Fruit fly (Drosophila melanogaster) whole organism, embryonic: ENCODE measurements around the gene HP5.
A peak's percentile ranks its signal among the peaks of the same experiment; 100 is the strongest.

Source experiments
- Aef1 ChIP-seq: fragments of 200-800 bp; sonication (Bioruptor generic); IDR thresholded peaks from 3 replicates; pipeline ENCODE4 v1.3.6; 2022; ENCODE audit warnings: missing biosample characterization, missing genetic modification characterization
- CG11695 ChIP-seq: fragments of 200-800 bp; sonication (Bioruptor generic); IDR thresholded peaks from 3 replicates; pipeline ENCODE4 v1.3.6; 2022; ENCODE audit warnings: missing biosample characterization, missing genetic modification characterization
- CG12659 ChIP-seq: fragments of 200-800 bp; sonication (Bioruptor generic); optimal IDR thresholded peaks from 3 replicates; lab custom pipeline; 2017; ENCODE audit warnings: mild to moderate bottlenecking, missing biosample characterization, missing genetic modification reagents, missing genetic modification characterization
- CG12769 ChIP-seq: fragments of 200-800 bp; sonication (Bioruptor generic); optimal IDR thresholded peaks from 2 replicates; lab custom pipeline; 2019; ENCODE audit warnings: missing biosample characterization, mild to moderate bottlenecking, missing genetic modification characterization, moderate library complexity
- CG13287 ChIP-seq: fragments of 200-800 bp; sonication (Bioruptor generic); IDR thresholded peaks from 2 replicates; pipeline ENCODE4 v1.3.6; 2022; ENCODE audit warnings: missing biosample characterization, missing genetic modification characterization; ENCODE audit not compliant: partially characterized antibody
- CG13894 ChIP-seq: fragments of 200-800 bp; sonication (Bioruptor generic); optimal IDR thresholded peaks from 3 replicates; lab custom pipeline; 2018; ENCODE audit warnings: missing biosample characterization, mild to moderate bottlenecking, missing genetic modification characterization, moderate library complexity
- CG15011 ChIP-seq: fragments of 200-800 bp; sonication (Bioruptor generic); optimal IDR thresholded peaks from 3 replicates; lab custom pipeline; 2018; ENCODE audit warnings: missing biosample characterization, mild to moderate bottlenecking, missing genetic modification characterization
- CG1529 ChIP-seq: fragments of 200-800 bp; sonication (Bioruptor generic); optimal IDR thresholded peaks from 3 replicates; lab custom pipeline; 2018; ENCODE audit warnings: missing biosample characterization, missing genetic modification characterization
- CG1603 ChIP-seq: fragments of 200-800 bp; sonication (Bioruptor generic); optimal IDR thresholded peaks from 2 replicates; lab custom pipeline; 2019; ENCODE audit warnings: missing biosample characterization, mild to moderate bottlenecking, missing genetic modification characterization, moderate library complexity
- CG17186 ChIP-seq: fragments of 200-800 bp; sonication (Bioruptor generic); optimal IDR thresholded peaks from 3 replicates; lab custom pipeline; 2017; ENCODE audit warnings: missing biosample characterization, missing genetic modification reagents, missing genetic modification characterization
- CG18619 ChIP-seq: fragments of 200-800 bp; sonication (Bioruptor generic); optimal IDR thresholded peaks from 3 replicates; lab custom pipeline; 2017; ENCODE audit warnings: missing biosample characterization, mild to moderate bottlenecking, missing genetic modification characterization
- CG34422 ChIP-seq: fragments of 200-800 bp; sonication (Bioruptor generic); IDR thresholded peaks from 3 replicates; pipeline ENCODE4 v1.3.6; 2022; ENCODE audit warnings: missing biosample characterization, missing genetic modification characterization
- CG5953 ChIP-seq: fragments of 200-800 bp; sonication (Bioruptor generic); IDR thresholded peaks from 2 replicates; pipeline ENCODE4 v1.3.6; 2022; ENCODE audit warnings: missing biosample characterization, missing genetic modification characterization
- CG6272 ChIP-seq: fragments of 200-800 bp; sonication (Bioruptor generic); IDR thresholded peaks from 2 replicates; pipeline ENCODE4 v1.3.6; 2022; ENCODE audit warnings: missing biosample characterization, missing genetic modification characterization
- CTCF ChIP-seq: fragments of 200-800 bp; sonication (Bioruptor generic); optimal IDR thresholded peaks from 2 replicates; lab custom pipeline; 2017; ENCODE audit warnings: missing biosample characterization, mild to moderate bottlenecking, missing genetic modification characterization, moderate library complexity
- CkIIα-i1 ChIP-seq: fragments of 200-800 bp; sonication (Bioruptor generic); IDR thresholded peaks from 2 replicates; pipeline ENCODE4 v1.3.6; 2022; ENCODE audit warnings: missing biosample characterization, missing genetic modification characterization
- Dfd ChIP-seq, 2 experiments: fragments of >200 bp; optimal IDR thresholded peaks; 2 replicates each; lab custom pipeline; 2017; ENCODE audit warnings: missing biosample characterization in 2 of 2, missing genetic modification characterization in 2 of 2
- Dp ChIP-seq: fragments of 200-800 bp; sonication (Bioruptor generic); optimal IDR thresholded peaks from 2 replicates; lab custom pipeline; 2018; ENCODE audit warnings: missing biosample characterization, mild to moderate bottlenecking, missing genetic modification characterization, moderate library complexity
- E2f2 ChIP-seq: fragments of 200-800 bp; sonication (Bioruptor generic); IDR thresholded peaks from 2 replicates; pipeline ENCODE4 v1.3.6; 2022; ENCODE audit warnings: missing biosample characterization, missing genetic modification characterization
- Elba2 ChIP-seq: fragments of 200-800 bp; sonication (Bioruptor generic); optimal IDR thresholded peaks from 3 replicates; lab custom pipeline; 2016; ENCODE audit warnings: missing biosample characterization, missing genetic modification characterization
- Gug ChIP-seq: fragments of 200-800 bp; sonication (Bioruptor generic); IDR thresholded peaks from 4 replicates; pipeline ENCODE4 v1.3.6; 2022; ENCODE audit warnings: missing biosample characterization, missing genetic modification characterization
- Kr ChIP-seq: fragments of 200-800 bp; sonication (Bioruptor generic); optimal IDR thresholded peaks from 2 replicates; lab custom pipeline; 2017; ENCODE audit warnings: missing biosample characterization, mild to moderate bottlenecking, missing genetic modification characterization
- Max ChIP-seq: fragments of 200-800 bp; sonication (Bioruptor generic); optimal IDR thresholded peaks from 2 replicates; lab custom pipeline; 2016; ENCODE audit warnings: missing biosample characterization, mild to moderate bottlenecking, missing genetic modification characterization
- Med ChIP-seq: fragments of 200-800 bp; sonication (Bioruptor generic); peaks from one replicate; lab custom pipeline; 2016; ENCODE audit warnings: missing biosample characterization, missing genetic modification characterization, mild to moderate bottlenecking, inconsistent platforms, moderate library complexity
- Myb ChIP-seq: fragments of 200-800 bp; sonication (Bioruptor generic); optimal IDR thresholded peaks from 2 replicates; lab custom pipeline; 2016; ENCODE audit warnings: missing biosample characterization, missing genetic modification characterization
- NC2α ChIP-seq: fragments of 200-800 bp; sonication (Bioruptor generic); optimal IDR thresholded peaks from 2 replicates; lab custom pipeline; 2016; ENCODE audit warnings: missing biosample characterization, missing genetic modification characterization
- Pdp1 ChIP-seq, 2 experiments: fragments of 200-800 bp; sonication (Bioruptor generic); optimal IDR thresholded peaks; 3 replicates each; lab custom pipeline; 2016; ENCODE audit warnings: missing biosample characterization in 2 of 2, missing genetic modification characterization in 2 of 2, mild to moderate bottlenecking in 1 of 2, moderate library complexity in 1 of 2
- Spps ChIP-seq: fragments of 200-800 bp; sonication (Bioruptor generic); optimal IDR thresholded peaks from 2 replicates; lab custom pipeline; 2018; ENCODE audit warnings: missing biosample characterization, mild to moderate bottlenecking, missing genetic modification characterization
- TFAM ChIP-seq: fragments of 200-800 bp; sonication (Bioruptor generic); optimal IDR thresholded peaks from 2 replicates; lab custom pipeline; 2017; ENCODE audit warnings: missing biosample characterization, missing genetic modification characterization, inconsistent platforms
- abd-A ChIP-seq: fragments of 200-800 bp; sonication (Bioruptor generic); optimal IDR thresholded peaks from 3 replicates; lab custom pipeline; 2019; ENCODE audit warnings: missing biosample characterization, mild to moderate bottlenecking, missing genetic modification characterization, moderate library complexity
- amos ChIP-seq: fragments of 200-800 bp; sonication (Bioruptor generic); IDR thresholded peaks from 2 replicates; pipeline ENCODE4 v1.3.6; 2022; ENCODE audit warnings: missing biosample characterization, missing genetic modification characterization; ENCODE audit not compliant: partially characterized antibody
- bbx ChIP-seq: fragments of 200-800 bp; sonication (Bioruptor generic); IDR thresholded peaks from 2 replicates; pipeline ENCODE4 v1.3.6; 2022; ENCODE audit warnings: missing biosample characterization, missing genetic modification characterization; ENCODE audit not compliant: partially characterized antibody
- chinmo ChIP-seq: fragments of 200-800 bp; sonication (Bioruptor generic); IDR thresholded peaks from 4 replicates; pipeline ENCODE4 v1.3.6; 2022; ENCODE audit warnings: missing biosample characterization, missing genetic modification characterization; ENCODE audit not compliant: partially characterized antibody
- ci ChIP-seq: fragments of 200-800 bp; sonication (Bioruptor generic); IDR thresholded peaks from 3 replicates; pipeline ENCODE4 v1.3.6; 2022; ENCODE audit warnings: missing biosample characterization, missing genetic modification characterization
- cwo ChIP-seq: fragments of 200-800 bp; sonication (Bioruptor generic); optimal IDR thresholded peaks from 3 replicates; lab custom pipeline; 2017; ENCODE audit warnings: missing biosample characterization, missing genetic modification characterization, mild to moderate bottlenecking, moderate library complexity, missing genetic modification reagents
- disco-r ChIP-seq: fragments of 200-800 bp; sonication (Bioruptor generic); optimal IDR thresholded peaks from 2 replicates; lab custom pipeline; 2016; ENCODE audit warnings: missing biosample characterization, missing genetic modification characterization
- ewg ChIP-seq: fragments of 200-800 bp; sonication (Bioruptor generic); optimal IDR thresholded peaks from 3 replicates; lab custom pipeline; 2017; ENCODE audit warnings: mild to moderate bottlenecking, missing biosample characterization, missing genetic modification reagents, missing genetic modification characterization
- gcm ChIP-seq: fragments of 200-800 bp; sonication (Bioruptor generic); optimal IDR thresholded peaks from 2 replicates; lab custom pipeline; 2019; ENCODE audit warnings: missing biosample characterization, mild to moderate bottlenecking, missing genetic modification characterization, moderate library complexity
- her ChIP-seq: fragments of 200-800 bp; sonication (Bioruptor generic); optimal IDR thresholded peaks from 2 replicates; lab custom pipeline; 2016; ENCODE audit warnings: missing biosample characterization, missing genetic modification characterization
- jigr1 ChIP-seq: fragments of 200-800 bp; sonication (Bioruptor generic); IDR thresholded peaks from 3 replicates; pipeline ENCODE4 v1.3.6; 2022; ENCODE audit warnings: missing biosample characterization, missing genetic modification characterization
- pzg ChIP-seq: fragments of 200-800 bp; sonication (Bioruptor generic); optimal IDR thresholded peaks from 3 replicates; lab custom pipeline; 2018; ENCODE audit warnings: missing biosample characterization, mild to moderate bottlenecking, missing genetic modification characterization, moderate library complexity
- sd ChIP-seq: fragments of 200-800 bp; sonication (Bioruptor generic); optimal IDR thresholded peaks from 3 replicates; lab custom pipeline; 2018; ENCODE audit warnings: missing biosample characterization, mild to moderate bottlenecking, missing genetic modification characterization, moderate library complexity
- seq ChIP-seq: fragments of 200-800 bp; sonication (Bioruptor generic); IDR thresholded peaks from 2 replicates; pipeline ENCODE4 v1.3.6; 2022; ENCODE audit warnings: missing biosample characterization, missing genetic modification characterization
- sim ChIP-seq: fragments of 200-800 bp; sonication (Bioruptor generic); IDR thresholded peaks from 2 replicates; pipeline ENCODE4 v1.3.6; 2022; ENCODE audit warnings: missing biosample characterization, missing genetic modification characterization
- slp2 ChIP-seq: fragments of 200-800 bp; sonication (Bioruptor generic); optimal IDR thresholded peaks from 2 replicates; lab custom pipeline; 2016; ENCODE audit warnings: missing biosample characterization, missing genetic modification characterization
- stwl ChIP-seq: fragments of 200-800 bp; sonication (Bioruptor generic); optimal IDR thresholded peaks from 3 replicates; lab custom pipeline; 2018; ENCODE audit warnings: missing biosample characterization, mild to moderate bottlenecking, missing genetic modification characterization, moderate library complexity
- tna ChIP-seq: fragments of 200-800 bp; sonication (Bioruptor generic); IDR thresholded peaks from 2 replicates; pipeline ENCODE4 v1.3.6; 2022; ENCODE audit warnings: missing biosample characterization, missing genetic modification characterization; ENCODE audit not compliant: partially characterized antibody
- vnd ChIP-seq: fragments of 200-800 bp; sonication (Bioruptor generic); IDR thresholded peaks from 3 replicates; pipeline ENCODE4 v1.3.6; 2022; ENCODE audit warnings: missing biosample characterization, missing genetic modification characterization; ENCODE audit not compliant: partially characterized antibody

HP5 gene

DNA sequence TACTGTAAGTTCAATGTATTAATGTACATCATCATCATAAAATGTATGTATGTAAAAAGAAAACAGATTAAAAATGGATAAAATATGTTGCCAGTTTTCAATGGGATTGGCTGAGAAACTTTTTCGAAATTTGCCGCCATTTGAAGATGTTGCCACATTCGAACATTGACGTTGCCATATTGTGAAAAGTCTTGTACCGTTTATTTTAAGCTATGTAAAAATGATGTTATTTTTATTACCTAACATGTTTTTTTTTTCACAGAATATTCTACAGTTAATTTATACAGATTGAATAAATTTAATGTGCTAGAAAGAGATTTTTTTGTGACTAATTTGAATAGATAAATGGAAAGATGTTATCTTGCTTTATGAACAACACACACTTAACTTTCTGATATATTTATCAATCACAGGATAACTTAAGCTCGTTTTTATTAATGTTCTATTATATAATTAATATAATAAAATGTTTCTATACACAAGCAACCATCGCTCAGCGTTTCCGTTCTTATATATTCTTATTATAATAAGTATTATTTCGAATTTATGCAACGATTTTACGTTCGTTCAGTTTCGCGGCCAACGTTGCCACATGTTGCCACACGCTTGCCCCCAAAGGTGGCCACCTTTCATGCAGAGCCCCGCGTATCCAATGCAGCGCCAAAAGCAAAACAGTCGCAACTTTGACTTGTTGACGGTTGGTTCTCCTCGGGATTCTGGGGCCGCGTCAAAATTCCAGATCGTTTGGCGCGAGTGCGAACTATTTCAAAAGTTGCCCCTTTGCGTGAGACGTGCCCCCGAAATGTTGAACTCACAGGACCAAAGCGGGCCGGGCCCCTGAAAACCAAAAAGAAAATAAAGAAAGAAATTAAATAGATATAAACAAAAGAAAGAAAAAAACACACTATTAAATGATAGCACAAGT, 4.6 kb downstream of the HP5 start, which contains the start of gene CG43155:
Gene CG43155, plus strand, starts transcription at position 875 of the 925 bp plus-strand sequence.
- TF ChIP-seq pzg (GFP tag; lab: Kevin White, UChicago) = peak; percentile 20
- no peak for TF ChIP-seq CkIIα-i1
- TF ChIP-seq CG13287 = peak; percentile 42; the same call in 1 of the 2 replicates
- peak; percentile 72 for TF ChIP-seq E2f2 (GFP tag; lab: Robert Waterston, UW)
- TF ChIP-seq CG1603 (tag; lab: Kevin White, UChicago) = peak; percentile 10
- TF ChIP-seq Kr (GFP tag; lab: Kevin White, UChicago) = no peak
- peak; percentile 14; the same call in 1 of the 2 replicates for TF ChIP-seq bbx
- peak; percentile 34 for TF ChIP-seq Myb
- no peak for TF ChIP-seq CG6272 (GFP tag; lab: Robert Waterston, UW)
- peak; percentile 57 for TF ChIP-seq CTCF (GFP tag; lab: Kevin White, UChicago)
- TF ChIP-seq jigr1 (GFP tag; lab: Robert Waterston, UW) = no peak
- TF ChIP-seq Pdp1 (GFP tag; optimal IDR thresholded peaks at IDR 0.05; lab: Kevin White, UChicago) = peak in 1 of 2 experiments; percentile 51
- TF ChIP-seq slp2 (GFP tag; lab: Kevin White, UChicago) = no peak
- peak; percentile 63 for TF ChIP-seq Med (GFP tag; lab: Kevin White, UChicago)
- 0 out of 2 replicates have a peak, but pooled peaks have one; percentile 9 for TF ChIP-seq amos (GFP tag; lab: Robert Waterston, UW)
- TF ChIP-seq CG34422 (GFP tag; lab: Robert Waterston, UW) = 0 out of 3 replicates have a peak, but pooled peaks have one; percentile 20
- peak; percentile 70 for TF ChIP-seq Dp (GFP tag; lab: Kevin White, UChicago)
- TF ChIP-seq stwl = peak; percentile 14

- 0 out of 4 replicates have a peak, but pooled peaks have one; percentile 23 for TF ChIP-seq chinmo
- TF ChIP-seq ewg (GFP tag; lab: Kevin White, UChicago) = no peak
- peak; percentile 64 for TF ChIP-seq cwo
- TF ChIP-seq abd-A (tag; lab: Kevin White, UChicago) = peak; percentile 13
- TF ChIP-seq seq (GFP tag; lab: Robert Waterston, UW) = no peak
- no peak for TF ChIP-seq sim
- TF ChIP-seq Max (GFP tag; lab: Kevin White, UChicago) = no peak
- TF ChIP-seq CG12659 (GFP tag; lab: Kevin White, UChicago) = no peak
- no peak for TF ChIP-seq Spps (tag; lab: Kevin White, UChicago)
- no peak for TF ChIP-seq her (GFP tag; lab: Kevin White, UChicago)
- TF ChIP-seq CG13287 = no peak
- TF ChIP-seq CG12769 = peak; percentile 1
- TF ChIP-seq Dfd (GFP tag; optimal IDR thresholded peaks at IDR 0.05; lab: Kevin White, UChicago) = no peak
- TF ChIP-seq sd = peak; percentile 65
- no peak for TF ChIP-seq CG18619 (GFP tag; lab: Kevin White, UChicago)
- TF ChIP-seq Gug (GFP tag; lab: Robert Waterston, UW) = no peak
- no peak for TF ChIP-seq TFAM (GFP tag; lab: Kevin White, UChicago)
- no peak for TF ChIP-seq CG17186
- TF ChIP-seq tna (GFP tag; lab: Robert Waterston, UW) = no peak
- TF ChIP-seq Elba2 (GFP tag; lab: Kevin White, UChicago) = no peak
- no peak for TF ChIP-seq vnd (GFP tag; lab: Robert Waterston, UW)
- no peak for TF ChIP-seq CG1529 (GFP tag; lab: Kevin White, UChicago)
- TF ChIP-seq gcm (GFP tag; lab: Kevin White, UChicago) = no peak
- no peak for TF ChIP-seq CG15011 (GFP tag; lab: Kevin White, UChicago)
- no peak for TF ChIP-seq ci (GFP tag; lab: Robert Waterston, UW)
- TF ChIP-seq CG5953 (GFP tag; lab: Robert Waterston, UW) = no peak
- TF ChIP-seq Aef1 (GFP tag; lab: Robert Waterston, UW) = no peak
- TF ChIP-seq disco-r (GFP tag; lab: Kevin White, UChicago) = no peak
- no peak for TF ChIP-seq NC2α
- TF ChIP-seq CG13894 (tag; lab: Kevin White, UChicago) = no peak
- no peak for TF ChIP-seq CG11695
These were observed 9.5 kb downstream of the HP5 start for dm6 chrX:11464047-11464446.
